In the genomic region with DNA sequence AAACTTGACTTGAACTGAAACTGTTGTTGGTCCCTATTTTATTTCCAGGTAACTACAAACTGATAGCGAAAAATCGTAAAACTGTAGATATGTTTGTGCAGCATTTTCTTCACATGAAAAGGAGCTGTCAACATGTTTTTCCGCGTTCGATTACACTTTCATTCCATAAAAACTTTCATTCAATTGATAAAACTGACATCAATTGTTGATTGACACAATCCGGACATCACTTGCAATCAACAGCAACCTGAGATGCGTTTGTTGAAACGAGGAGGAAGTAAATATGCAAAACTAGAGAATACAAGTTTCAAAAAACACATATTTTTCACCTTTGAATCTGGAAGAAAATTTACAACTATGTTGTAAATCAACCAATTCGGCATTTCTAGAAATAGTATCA, we compare ENCODE assay signal across 1 worm cellular context.
TF ChIP-seq lines count a peak whose summit lies in the region.

No protein-coding gene starts in this region.

TF ChIP-seq in whole organism, L4 larva, 104 proteins besides CTCF, POLR2A, EP300 and RAD21 (continued from another document):
- TF ChIP-seq snpc-1.2 (GFP tag; IDR thresholded peaks at IDR 0.05; lab: Robert Waterston, UW) = no peak
- no peak for TF ChIP-seq lin-15B (tag; optimal IDR thresholded peaks at IDR 0.05; lab: Kevin White, UChicago)
- peak; percentile 61 for TF ChIP-seq nhr-48 (tag; optimal IDR thresholded peaks at IDR 0.05; lab: Kevin White, UChicago)
- no peak for TF ChIP-seq mdl-1 (tag; optimal IDR thresholded peaks at IDR 0.05; lab: Kevin White, UChicago)
- TF ChIP-seq nhr-102 (tag; optimal IDR thresholded peaks at IDR 0.05; lab: Kevin White, UChicago) = peak; percentile 45
- TF ChIP-seq lim-7 (GFP tag; IDR thresholded peaks at IDR 0.05; lab: Robert Waterston, UW) = no peak
- TF ChIP-seq F26F4.8 (GFP tag; conservative IDR thresholded peaks at IDR 0.05; lab: Robert Waterston, UW) = no peak
- TF ChIP-seq mdt-29 (GFP tag; IDR thresholded peaks at IDR 0.05; lab: Robert Waterston, UW) = no peak
- no peak for TF ChIP-seq cey-2 (tag; optimal IDR thresholded peaks at IDR 0.05; lab: Kevin White, UChicago; ENCODE audit: borderline replicate concordance, insufficient read depth)
- no peak for TF ChIP-seq nhr-6 (tag; optimal IDR thresholded peaks at IDR 0.05; lab: Kevin White, UChicago)
- no peak for TF ChIP-seq daf-8 (GFP tag; IDR thresholded peaks at IDR 0.05; lab: Robert Waterston, UW)
- no peak for TF ChIP-seq aly-2 (tag; optimal IDR thresholded peaks at IDR 0.05; lab: Kevin White, UChicago)
- TF ChIP-seq lin-29 (GFP tag; IDR thresholded peaks at IDR 0.05; lab: Robert Waterston, UW) = no peak
- TF ChIP-seq ztf-11 (tag; optimal IDR thresholded peaks at IDR 0.05; lab: Kevin White, UChicago) = no peak
- TF ChIP-seq pqm-1 (tag; optimal IDR thresholded peaks at IDR 0.05; lab: Kevin White, UChicago) = no peak
- no peak for TF ChIP-seq attf-4 (tag; optimal IDR thresholded peaks at IDR 0.05; lab: Kevin White, UChicago)
- TF ChIP-seq spr-1 (tag; optimal IDR thresholded peaks at IDR 0.05; lab: Kevin White, UChicago) = no peak
- no peak for TF ChIP-seq Y105C5A.15 (GFP tag; IDR thresholded peaks at IDR 0.05; lab: Robert Waterston, UW)
- no peak for TF ChIP-seq F10B5.3 (tag; optimal IDR thresholded peaks at IDR 0.05; lab: Kevin White, UChicago)
- no peak for TF ChIP-seq madf-5 (GFP tag; IDR thresholded peaks at IDR 0.05; lab: Robert Waterston, UW)
- no peak for TF ChIP-seq ces-1 (GFP tag; optimal IDR thresholded peaks at IDR 0.05; lab: Kevin White, UChicago)
- TF ChIP-seq lin-1 (GFP tag; IDR thresholded peaks at IDR 0.05; lab: Robert Waterston, UW) = no peak
- no peak for TF ChIP-seq Y48G9A.11 (GFP tag; IDR thresholded peaks at IDR 0.05; lab: Robert Waterston, UW)
- peak; percentile 10 for TF ChIP-seq nhr-77 (tag; optimal IDR thresholded peaks at IDR 0.05; lab: Kevin White, UChicago)
- TF ChIP-seq egl-43 (GFP tag; IDR thresholded peaks at IDR 0.05; lab: Robert Waterston, UW) = no peak
- TF ChIP-seq daf-16 (GFP tag; optimal IDR thresholded peaks at IDR 0.05; lab: Kevin White, UChicago) = peak in 1 of 2 experiments; percentile 56
- TF ChIP-seq daf-16 (tag; optimal IDR thresholded peaks at IDR 0.05; lab: Kevin White, UChicago) = peak; percentile 100
- no peak for TF ChIP-seq F37D6.2 (tag; optimal IDR thresholded peaks at IDR 0.05; lab: Kevin White, UChicago)
- TF ChIP-seq gei-8 (GFP tag; optimal IDR thresholded peaks at IDR 0.05; lab: Kevin White, UChicago) = no peak
- TF ChIP-seq nhr-237 (tag; optimal IDR thresholded peaks at IDR 0.05; lab: Kevin White, UChicago) = no peak
- no peak for TF ChIP-seq hmg-1.1 (GFP tag; IDR thresholded peaks at IDR 0.05; lab: Robert Waterston, UW)
- TF ChIP-seq aha-1 (tag; lab: Kevin White, UChicago) = no peak
- no peak for TF ChIP-seq ctbp-1 (GFP tag; IDR thresholded peaks at IDR 0.05; lab: Robert Waterston, UW)
- TF ChIP-seq mxl-2 (GFP tag; conservative IDR thresholded peaks at IDR 0.05; lab: Robert Waterston, UW) = peak; percentile 62; the same call in 1 of the 2 replicates
- TF ChIP-seq zfp-3 (GFP tag; conservative IDR thresholded peaks at IDR 0.05; lab: Robert Waterston, UW) = no peak
- no peak for TF ChIP-seq ceh-82 (tag; optimal IDR thresholded peaks at IDR 0.05; lab: Kevin White, UChicago)
- no peak for TF ChIP-seq jun-1 (tag; optimal IDR thresholded peaks at IDR 0.05; lab: Kevin White, UChicago)
- TF ChIP-seq dpl-1 (GFP tag; optimal IDR thresholded peaks at IDR 0.05; lab: Kevin White, UChicago) = no peak
- TF ChIP-seq tra-1 (GFP tag; IDR thresholded peaks at IDR 0.05; lab: Robert Waterston, UW) = peak; percentile 83; the same call in 1 of the 2 replicates
- TF ChIP-seq T20F7.1 (GFP tag; optimal IDR thresholded peaks at IDR 0.05; lab: Kevin White, UChicago) = peak; percentile 11
- peak; percentile 61 for TF ChIP-seq hlh-11 (tag; optimal IDR thresholded peaks at IDR 0.05; lab: Kevin White, UChicago)
- TF ChIP-seq nhr-10 (tag; optimal IDR thresholded peaks at IDR 0.05; lab: Kevin White, UChicago) = no peak
- no peak for TF ChIP-seq ceh-20 (GFP tag; IDR thresholded peaks at IDR 0.05; lab: Robert Waterston, UW)
- TF ChIP-seq unc-62 (GFP tag; optimal IDR thresholded peaks at IDR 0.05 in 1 of 2; lab: Kevin White, UChicago) = peak in 1 of 2 experiments; percentile 38
- no peak for TF ChIP-seq unc-62 (tag; optimal IDR thresholded peaks at IDR 0.05; lab: Kevin White, UChicago)
- peak; percentile 82 for TF ChIP-seq dve-1 (tag; optimal IDR thresholded peaks at IDR 0.05; lab: Kevin White, UChicago; ENCODE audit: insufficient read depth)
- no peak for TF ChIP-seq dmd-9 (GFP tag; IDR thresholded peaks at IDR 0.05; lab: Robert Waterston, UW)
- no peak for TF ChIP-seq F49E8.2 (tag; optimal IDR thresholded peaks at IDR 0.05; lab: Kevin White, UChicago; ENCODE audit: borderline replicate concordance)
- TF ChIP-seq R02D3.7 (tag; optimal IDR thresholded peaks at IDR 0.05; lab: Kevin White, UChicago) = no peak
- TF ChIP-seq lin-13 (GFP tag; optimal IDR thresholded peaks at IDR 0.05; lab: Kevin White, UChicago) = no peak
- TF ChIP-seq unc-39 (tag; optimal IDR thresholded peaks at IDR 0.05; lab: Kevin White, UChicago) = no peak
- no peak for TF ChIP-seq ztf-7 (tag; optimal IDR thresholded peaks at IDR 0.05; lab: Kevin White, UChicago)
- no peak for TF ChIP-seq zip-2 (tag; optimal IDR thresholded peaks at IDR 0.05; lab: Kevin White, UChicago)
- no peak for TF ChIP-seq zip-11 (GFP tag; IDR thresholded peaks at IDR 0.05; lab: Robert Waterston, UW)
- no peak for TF ChIP-seq Y5F2A.4 (GFP tag; optimal IDR thresholded peaks at IDR 0.05; lab: Kevin White, UChicago)
- TF ChIP-seq fos-1 (tag; optimal IDR thresholded peaks at IDR 0.05; lab: Kevin White, UChicago) = no peak
- TF ChIP-seq nhr-111 (GFP tag; optimal IDR thresholded peaks at IDR 0.05; lab: Kevin White, UChicago) = no peak
- no peak for TF ChIP-seq ceh-32 (tag; optimal IDR thresholded peaks at IDR 0.05; lab: Kevin White, UChicago; ENCODE audit: poor library complexity)
- no peak for TF ChIP-seq madf-9 (GFP tag; conservative IDR thresholded peaks at IDR 0.05; lab: Robert Waterston, UW)
- TF ChIP-seq dmd-6 (GFP tag; IDR thresholded peaks at IDR 0.05; lab: Robert Waterston, UW) = peak; percentile 98
- TF ChIP-seq mxl-3 (GFP tag; optimal IDR thresholded peaks at IDR 0.05; lab: Kevin White, UChicago) = no peak
- peak; percentile 92 for TF ChIP-seq php-3 (GFP tag; IDR thresholded peaks at IDR 0.05; lab: Robert Waterston, UW)
TF ChIP-seq in whole organism, L4 larva: peak in this region for 14.
